Worm (Caenorhabditis elegans) whole organism, late embryonic: ENCODE results near the gene nhr-9.

Experiments used
- C08G9.2 ChIP-seq: sonication (generic microtip); optimal IDR thresholded peaks from 2 replicates; lab custom pipeline; 2016; ENCODE audit warnings: mild to moderate bottlenecking, missing genetic modification characterization, moderate library complexity, missing compliant biosample characterization
- K09A11.1 ChIP-seq: sonication (generic microtip); optimal IDR thresholded peaks from 2 replicates; lab custom pipeline; 2017; ENCODE audit warnings: antibody characterized with exemption, mild to moderate bottlenecking, missing genetic modification characterization, missing compliant biosample characterization; ENCODE audit not compliant: insufficient read depth
- ahr-1 ChIP-seq: sonication (generic microtip); optimal IDR thresholded peaks from 2 replicates; lab custom pipeline; 2016; ENCODE audit warnings: missing genetic modification characterization, missing compliant biosample characterization
- ama-1 ChIP-seq: fragments of 150-350 bp; optimal IDR thresholded peaks from 2 replicates; lab custom pipeline; 2014
- ceh-18 ChIP-seq: sonication (generic microtip); optimal IDR thresholded peaks from 2 replicates; lab custom pipeline; 2016; ENCODE audit warnings: missing genetic modification characterization, missing compliant biosample characterization
- ceh-2 ChIP-seq: sonication (generic microtip); optimal IDR thresholded peaks from 2 replicates; lab custom pipeline; 2016; ENCODE audit warnings: missing genotype, missing genetic modification characterization, missing compliant biosample characterization
- ceh-22 ChIP-seq: sonication (generic microtip); optimal IDR thresholded peaks from 2 replicates; lab custom pipeline; 2017; ENCODE audit warnings: missing biosample characterization, missing genetic modification characterization
- ceh-24 ChIP-seq: sonication (generic microtip); optimal IDR thresholded peaks from 2 replicates; lab custom pipeline; 2016; ENCODE audit warnings: mild to moderate bottlenecking, missing genetic modification characterization, missing compliant biosample characterization
- ceh-48 ChIP-seq: sonication (generic microtip); optimal IDR thresholded peaks from 2 replicates; lab custom pipeline; 2016; ENCODE audit warnings: missing genetic modification characterization, inconsistent platforms, missing compliant biosample characterization
- ceh-6 ChIP-seq: fragments of 200-800 bp; sonication (Bioruptor generic); optimal IDR thresholded peaks from 2 replicates; lab custom pipeline; 2018; ENCODE audit warnings: mild to moderate bottlenecking, missing genetic modification characterization, missing compliant biosample characterization
- ceh-9 ChIP-seq: sonication (generic microtip); optimal IDR thresholded peaks from 2 replicates; lab custom pipeline; 2016; ENCODE audit warnings: mild to moderate bottlenecking, missing genetic modification characterization, inconsistent platforms, missing compliant biosample characterization
- che-1 ChIP-seq: sonication (generic microtip); optimal IDR thresholded peaks from 2 replicates; lab custom pipeline; 2016; ENCODE audit warnings: mild to moderate bottlenecking, missing genetic modification characterization, missing compliant biosample characterization
- dmd-4 ChIP-seq: sonication (generic microtip); optimal IDR thresholded peaks from 2 replicates; lab custom pipeline; 2016; ENCODE audit warnings: borderline replicate concordance, missing genetic modification characterization, missing compliant biosample characterization
- eyg-1 ChIP-seq: sonication (generic microtip); optimal IDR thresholded peaks from 2 replicates; lab custom pipeline; 2016; ENCODE audit warnings: missing genotype, missing genetic modification characterization, missing compliant biosample characterization
- fkh-10 ChIP-seq: fragments of 150-350 bp; optimal IDR thresholded peaks from 2 replicates; lab custom pipeline; 2014; ENCODE audit warnings: missing biosample characterization, missing genetic modification reagents, missing genetic modification characterization
- fkh-6 ChIP-seq: sonication (generic microtip); optimal IDR thresholded peaks from 2 replicates; lab custom pipeline; 2016; ENCODE audit warnings: missing genetic modification characterization, missing compliant biosample characterization
- gmeb-2 ChIP-seq: sonication (generic microtip); optimal IDR thresholded peaks from 2 replicates; lab custom pipeline; 2016; ENCODE audit warnings: missing genetic modification characterization, inconsistent platforms, missing compliant biosample characterization
- hlh-13 ChIP-seq: fragments of 200-800 bp; sonication (Bioruptor generic); optimal IDR thresholded peaks from 2 replicates; lab custom pipeline; 2018; ENCODE audit warnings: mild to moderate bottlenecking, missing genetic modification characterization, missing compliant biosample characterization
- hlh-15 ChIP-seq: sonication (generic microtip); optimal IDR thresholded peaks from 2 replicates; lab custom pipeline; 2016; ENCODE audit warnings: missing genetic modification characterization, missing compliant biosample characterization
- hlh-30 ChIP-seq: sonication (generic microtip); optimal IDR thresholded peaks from 2 replicates; lab custom pipeline; 2017; ENCODE audit warnings: antibody characterized with exemption, missing genetic modification characterization, missing compliant biosample characterization; ENCODE audit not compliant: insufficient read depth
- lim-6 ChIP-seq: sonication (generic microtip); optimal IDR thresholded peaks from 2 replicates; lab custom pipeline; 2016; ENCODE audit warnings: missing genetic modification characterization, missing compliant biosample characterization
- lin-11 ChIP-seq: fragments of 200-800 bp; sonication (Bioruptor generic); optimal IDR thresholded peaks from 2 replicates; lab custom pipeline; 2018; ENCODE audit warnings: mild to moderate bottlenecking, missing genetic modification characterization, missing compliant biosample characterization
- madf-2 ChIP-seq: sonication (generic microtip); optimal IDR thresholded peaks from 2 replicates; lab custom pipeline; 2017; ENCODE audit warnings: missing genetic modification characterization, missing compliant biosample characterization
- nhr-232 ChIP-seq: sonication (generic microtip); optimal IDR thresholded peaks from 2 replicates; lab custom pipeline; 2016; ENCODE audit warnings: missing genetic modification characterization, missing compliant biosample characterization
- npax-4 ChIP-seq: sonication (generic microtip); optimal IDR thresholded peaks from 2 replicates; lab custom pipeline; 2016; ENCODE audit warnings: missing genetic modification characterization, missing compliant biosample characterization
- pax-1 ChIP-seq: fragments of 150-350 bp; optimal IDR thresholded peaks from 2 replicates; lab custom pipeline; 2014; ENCODE audit warnings: missing biosample characterization, missing genetic modification characterization
- pha-2 ChIP-seq: sonication (generic microtip); optimal IDR thresholded peaks from 2 replicates; lab custom pipeline; 2017; ENCODE audit warnings: mild to moderate bottlenecking, missing genetic modification characterization, missing compliant biosample characterization
- pha-4 ChIP-seq: fragments of 150-350 bp; optimal IDR thresholded peaks from 2 replicates; lab custom pipeline; 2018; ENCODE audit warnings: missing biosample characterization, missing genetic modification reagents, missing genetic modification characterization
- pros-1 ChIP-seq: fragments of 150-350 bp; optimal IDR thresholded peaks from 2 replicates; lab custom pipeline; 2014; ENCODE audit warnings: missing biosample characterization, missing genetic modification reagents, missing genetic modification characterization
- ref-2 ChIP-seq: sonication (generic microtip); optimal IDR thresholded peaks from 2 replicates; lab custom pipeline; 2016; ENCODE audit warnings: missing genetic modification characterization, missing compliant biosample characterization
- sdc-2 ChIP-seq: sonication (generic microtip); optimal IDR thresholded peaks from 2 replicates; lab custom pipeline; 2016; ENCODE audit warnings: missing genotype, missing genetic modification characterization, missing compliant biosample characterization
- sox-4 ChIP-seq: sonication (generic microtip); optimal IDR thresholded peaks from 2 replicates; lab custom pipeline; 2017; ENCODE audit warnings: mild to moderate bottlenecking, missing genetic modification characterization, inconsistent platforms, missing compliant biosample characterization
- syd-9 ChIP-seq: sonication (generic microtip); optimal IDR thresholded peaks from 2 replicates; lab custom pipeline; 2016; ENCODE audit warnings: mild to moderate bottlenecking, missing genetic modification characterization, moderate library complexity, missing compliant biosample characterization
- tbx-2 ChIP-seq: sonication (generic microtip); optimal IDR thresholded peaks from 2 replicates; lab custom pipeline; 2016; ENCODE audit warnings: missing genetic modification characterization, missing compliant biosample characterization
- tbx-7 ChIP-seq: sonication (generic microtip); optimal IDR thresholded peaks from 2 replicates; lab custom pipeline; 2016; ENCODE audit warnings: missing genotype, missing genetic modification characterization, missing compliant biosample characterization
- ttx-3 ChIP-seq: sonication (generic microtip); optimal IDR thresholded peaks from 2 replicates; lab custom pipeline; 2016; ENCODE audit warnings: missing genetic modification reagents, missing genetic modification characterization, missing compliant biosample characterization
- unc-42 ChIP-seq: sonication (generic microtip); optimal IDR thresholded peaks from 2 replicates; lab custom pipeline; 2016; ENCODE audit warnings: missing genotype, missing genetic modification characterization, missing compliant biosample characterization
- zip-5 ChIP-seq: sonication (generic microtip); optimal IDR thresholded peaks from 2 replicates; lab custom pipeline; 2016; ENCODE audit warnings: missing genetic modification characterization, missing compliant biosample characterization
- ztf-16 ChIP-seq: sonication (generic microtip); optimal IDR thresholded peaks from 2 replicates; lab custom pipeline; 2017; ENCODE audit warnings: missing genetic modification characterization, missing compliant biosample characterization

The nhr-9 gene

DNA sequence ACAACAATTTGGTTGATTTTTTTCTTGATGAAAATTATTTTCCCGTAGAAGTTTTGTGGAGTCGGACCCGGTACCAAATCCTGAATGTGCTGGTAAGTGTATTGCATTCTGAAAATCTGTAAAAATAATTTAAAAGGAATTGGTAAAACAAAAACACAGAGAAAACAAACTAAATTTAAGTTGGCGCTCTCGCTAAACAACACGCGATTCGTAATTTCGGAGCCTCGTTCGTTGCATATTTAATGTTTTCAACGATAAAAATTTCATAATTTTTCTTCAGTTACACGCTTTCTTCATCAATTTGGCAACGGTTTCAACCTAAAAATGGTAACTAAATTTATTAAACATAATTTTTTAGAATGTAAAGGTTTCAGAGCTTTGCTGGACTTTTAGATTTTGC lies 38.3 kb downstream of the nhr-9 start, which contains the start of the genes pot-1 and ggtb-1:
Gene pot-1, minus strand, starts transcription at position 120 of the 400 bp plus-strand sequence.
Gene ggtb-1, plus strand, starts transcription at position 208 of the 400 bp plus-strand sequence.
- no peak for TF ChIP-seq K09A11.1 (tag; lab: Kevin White, UChicago)
- no peak for TF ChIP-seq eyg-1 (tag; lab: Kevin White, UChicago)
- TF ChIP-seq hlh-30, result no peak
- no peak for TF ChIP-seq dmd-4 (tag; lab: Kevin White, UChicago)
- no peak for TF ChIP-seq pax-1 (tag; lab: Kevin White, UChicago)
- no peak for TF ChIP-seq sdc-2 (tag; lab: Kevin White, UChicago)
- no peak for TF ChIP-seq sox-4 (tag; lab: Kevin White, UChicago)
- no peak for TF ChIP-seq hlh-13 (GFP tag; lab: Kevin White, UChicago)
- no peak for TF ChIP-seq zip-5 (tag; lab: Kevin White, UChicago)
- no peak for TF ChIP-seq C08G9.2 (tag; lab: Kevin White, UChicago)
- TF ChIP-seq ceh-22 (tag; lab: Kevin White, UChicago), result no peak
- TF ChIP-seq ceh-24 (tag; lab: Kevin White, UChicago), result no peak
- no peak for TF ChIP-seq gmeb-2 (tag; lab: Kevin White, UChicago)
- TF ChIP-seq nhr-232, result no peak
- no peak for TF ChIP-seq ceh-9 (tag; lab: Kevin White, UChicago)

DNA sequence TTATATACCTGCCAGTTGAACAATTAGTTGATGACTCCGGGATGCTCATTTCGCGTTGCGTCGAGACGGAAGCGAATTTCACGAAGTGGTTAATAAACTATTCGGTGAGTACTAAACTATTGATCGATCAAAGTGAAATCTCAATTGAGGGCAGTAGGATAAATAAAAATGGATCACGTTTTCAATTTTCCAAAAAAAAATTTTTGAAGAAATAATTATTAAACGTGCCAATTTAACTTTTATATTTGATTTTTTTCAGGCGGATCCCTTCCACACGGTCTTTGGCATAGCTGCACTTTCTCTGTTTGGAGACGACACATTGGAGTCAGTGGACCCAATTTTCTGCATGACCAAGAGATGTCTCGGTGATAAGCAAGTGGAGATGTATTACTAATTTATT lies 40.8 kb downstream of the nhr-9 start, which contains the start of gene B0280.17:
Gene B0280.17, minus strand, starts transcription at position 101 of the 400 bp plus-strand sequence.
- TF ChIP-seq npax-4 (no peak), syd-9 (tag; lab: Kevin White, UChicago) (no peak)
- TF ChIP-seq, all 69 proteins: peak for 0

DNA sequence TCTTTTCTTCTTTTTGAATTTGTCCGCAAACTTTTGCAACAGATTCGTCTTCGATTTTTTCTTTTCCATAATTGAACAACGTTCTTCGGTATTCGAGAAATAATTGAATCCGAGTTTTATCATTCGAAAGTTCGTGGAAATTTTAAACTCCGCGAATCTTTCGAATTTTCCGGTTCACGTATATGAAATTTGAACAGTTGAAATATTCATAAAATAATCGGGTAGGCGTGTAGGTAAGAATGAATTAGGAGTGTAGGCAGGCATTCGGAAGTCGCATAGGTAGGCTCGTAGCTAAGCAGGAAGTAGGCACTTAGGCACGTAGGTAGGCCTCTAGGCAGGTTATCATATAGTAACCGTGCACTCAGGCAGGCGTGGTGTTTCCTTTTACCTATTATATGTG lies 42.9 kb downstream of the nhr-9 start, which contains the start of gene B0280.11:
Gene B0280.11, minus strand, starts transcription at position 101 of the 400 bp plus-strand sequence.
- TF ChIP-seq madf-2 (tag; lab: Kevin White, UChicago) (no peak), ceh-2 (tag; lab: Kevin White, UChicago) (no peak), ttx-3 (tag; lab: Kevin White, UChicago) (no peak), che-1 (no peak), pha-2 (tag; lab: Kevin White, UChicago) (no peak), ahr-1 (tag; lab: Kevin White, UChicago) (no peak), lin-11 (no peak), pha-4 (tag; lab: Kevin White, UChicago) (no peak), tbx-7 (no peak), dmd-4 (tag; lab: Kevin White, UChicago) (no peak), syd-9 (tag; lab: Kevin White, UChicago) (no peak), ceh-6 (no peak), nhr-232 (no peak), ceh-48 (tag; lab: Kevin White, UChicago) (no peak), sdc-2 (tag; lab: Kevin White, UChicago) (no peak), fkh-10 (GFP tag; lab: Kevin White, UChicago) (no peak), lim-6 (tag; lab: Kevin White, UChicago) (no peak), hlh-15 (tag; lab: Kevin White, UChicago) (no peak)

DNA sequence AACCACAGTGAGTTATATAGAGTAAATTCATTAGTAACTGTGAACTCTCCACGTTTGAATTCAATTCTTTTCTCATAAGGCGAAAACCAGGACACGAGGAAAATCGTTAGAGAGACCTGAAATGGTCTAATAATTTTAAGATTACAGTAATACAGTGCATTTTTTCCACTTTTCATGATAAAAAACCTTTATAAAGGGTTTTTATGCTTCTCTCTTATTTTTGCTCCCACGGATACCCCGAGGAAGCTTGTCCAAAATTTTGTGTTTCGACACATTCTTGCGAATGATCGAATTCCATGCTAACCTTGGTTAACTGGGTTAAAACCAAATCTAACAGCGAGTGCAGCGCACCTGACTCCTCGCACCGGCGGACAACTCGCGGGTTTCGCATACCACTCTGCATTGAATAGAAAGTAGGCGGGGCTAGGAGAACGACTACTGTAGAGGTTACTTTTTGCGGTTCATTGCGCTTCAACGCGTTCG lies 45.0 kb downstream of the nhr-9 start:
- TF ChIP-seq ztf-16 (tag; lab: Kevin White, UChicago), result no peak
- TF ChIP-seq ceh-22 (tag; lab: Kevin White, UChicago), result no peak
- no peak for TF ChIP-seq hlh-13 (GFP tag; lab: Kevin White, UChicago)
- peak; percentile 58 for TF ChIP-seq ama-1 (lab: Kevin White, UChicago)
- no peak for TF ChIP-seq ceh-18
- TF ChIP-seq tbx-2 (tag; lab: Kevin White, UChicago), result no peak
- no peak for TF ChIP-seq fkh-6 (tag; lab: Kevin White, UChicago)
- peak; percentile 13 for TF ChIP-seq ref-2 (tag; lab: Kevin White, UChicago)
- no peak for TF ChIP-seq fkh-10 (GFP tag; lab: Kevin White, UChicago)
- TF ChIP-seq C08G9.2 (tag; lab: Kevin White, UChicago), result no peak
- peak; percentile 59 for TF ChIP-seq hlh-30
- no peak for TF ChIP-seq unc-42 (tag; lab: Kevin White, UChicago)
- TF ChIP-seq pros-1 (tag; lab: Kevin White, UChicago), result no peak
- TF ChIP-seq pha-2 (tag; lab: Kevin White, UChicago), result no peak
